Fruit fly (Drosophila melanogaster): ENCODE data around the gene SkpD.

DNA sequence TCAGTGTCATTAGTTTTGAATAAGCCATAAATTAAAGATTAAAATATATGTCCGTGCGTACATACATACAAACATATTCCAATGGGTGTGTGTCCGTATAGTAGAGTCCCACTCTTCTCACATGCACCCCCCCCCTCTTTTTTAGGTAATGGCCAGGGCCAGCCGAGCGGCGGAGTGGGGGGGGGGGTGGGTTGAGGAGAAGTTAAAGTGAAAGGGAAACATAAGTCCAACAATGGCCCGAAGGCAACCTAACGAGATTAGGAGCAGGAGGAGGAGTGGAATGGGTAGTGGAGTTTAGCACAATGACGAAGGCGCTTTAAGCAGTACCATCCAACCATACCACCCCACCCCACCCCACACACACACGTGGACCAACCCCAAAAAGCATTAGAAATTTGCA is 16.7 kb upstream of the SkpD start:
- no peak for TF ChIP-seq gl (tag; optimal IDR thresholded peaks at IDR 0.05)
- no peak for TF ChIP-seq CG4496 (GFP tag; IDR thresholded peaks at IDR 0.05)
- TF ChIP-seq CG14655 (GFP tag; optimal IDR thresholded peaks at IDR 0.05), result no peak
- no peak for TF ChIP-seq EcR (GFP tag; optimal IDR thresholded peaks at IDR 0.05)
